Worm (Caenorhabditis elegans) whole organism, L1 larva: ENCODE data around the gene C14B9.3.
A peak's percentile ranks its signal among the peaks of the same experiment; 100 is the strongest.

Experiments used
- C04F5.9 ChIP-seq: sonication (generic microtip); optimal IDR thresholded peaks from 2 replicates; lab custom pipeline; 2016; ENCODE audit warnings: missing genetic modification characterization, missing compliant biosample characterization
- F16B12.6 ChIP-seq: fragments of 150-350 bp; optimal IDR thresholded peaks from 2 replicates; lab custom pipeline; 2014; ENCODE audit warnings: missing biosample characterization, missing genetic modification characterization
- Y116A8C.19 ChIP-seq: sonication (generic microtip); optimal IDR thresholded peaks from 2 replicates; lab custom pipeline; 2016; ENCODE audit warnings: missing compliant biosample characterization, missing genetic modification characterization, borderline replicate concordance
- alr-1 ChIP-seq: fragments of 200-800 bp; sonication (Bioruptor generic); optimal IDR thresholded peaks from 2 replicates; lab custom pipeline; 2018; ENCODE audit warnings: borderline replicate concordance, mild to moderate bottlenecking, missing genetic modification characterization, missing compliant biosample characterization
- aly-2 ChIP-seq: fragments of 150-350 bp; optimal IDR thresholded peaks from 2 replicates; lab custom pipeline; 2014; ENCODE audit warnings: missing biosample characterization, missing genetic modification characterization
- blmp-1 ChIP-seq: fragments of 150-350 bp; optimal IDR thresholded peaks from 2 replicates; lab custom pipeline; 2014; ENCODE audit warnings: missing biosample characterization, missing genetic modification characterization
- ceh-63 ChIP-seq: fragments of 200-800 bp; sonication (Bioruptor generic); optimal IDR thresholded peaks from 2 replicates; lab custom pipeline; 2018; ENCODE audit warnings: mild to moderate bottlenecking, missing genetic modification characterization, missing compliant biosample characterization
- ceh-8 ChIP-seq: fragments of 200-800 bp; sonication (Bioruptor generic); optimal IDR thresholded peaks from 2 replicates; lab custom pipeline; 2018; ENCODE audit warnings: mild to moderate bottlenecking, missing genetic modification characterization, moderate library complexity, missing compliant biosample characterization
- ceh-88 ChIP-seq: fragments of 200-800 bp; sonication (Bioruptor generic); IDR thresholded peaks from 2 replicates; pipeline ENCODE4 v1.3.6; 2022; ENCODE audit warnings: missing genetic modification characterization, missing compliant biosample characterization
- ceh-90 ChIP-seq: sonication (generic microtip); optimal IDR thresholded peaks from 2 replicates; lab custom pipeline; 2016; ENCODE audit warnings: missing genetic modification characterization, missing compliant biosample characterization
- ces-1 ChIP-seq: fragments of 150-350 bp; optimal IDR thresholded peaks from 2 replicates; lab custom pipeline; 2014; ENCODE audit warnings: missing biosample characterization, missing genetic modification reagents, missing genetic modification characterization
- efl-3 ChIP-seq: fragments of 200-800 bp; sonication (Bioruptor generic); optimal IDR thresholded peaks from 2 replicates; lab custom pipeline; 2018; ENCODE audit warnings: mild to moderate bottlenecking, missing genetic modification characterization, missing compliant biosample characterization
- egl-27 ChIP-seq, 2 experiments: fragments of 150-350 bp in 1 of 2; sonication (generic microtip); optimal IDR thresholded peaks; 3 replicates each; lab custom pipeline; 2017 to 2018; ENCODE audit warnings: missing biosample characterization in 2 of 2, missing genetic modification characterization in 2 of 2, missing genetic modification reagents in 2 of 2
- elt-3 ChIP-seq, 6 experiments: fragments of 150-350 bp in 1 of 6; sonication (generic microtip); optimal IDR thresholded peaks; 2 replicates each; lab custom pipeline; 2017 to 2018; ENCODE audit warnings: missing biosample characterization in 6 of 6, missing genetic modification characterization in 6 of 6, inconsistent platforms in 1 of 6
- fkh-4 ChIP-seq: sonication (generic microtip); optimal IDR thresholded peaks from 2 replicates; lab custom pipeline; 2016; ENCODE audit warnings: missing compliant biosample characterization, missing genetic modification characterization, borderline replicate concordance
- grh-1 ChIP-seq: fragments of 200-800 bp; sonication (Bioruptor generic); IDR thresholded peaks from 2 replicates; pipeline ENCODE4 v1.3.6; 2022; ENCODE audit warnings: missing genetic modification reagents, missing genetic modification characterization, missing compliant biosample characterization
- hlh-4 ChIP-seq: sonication (generic microtip); optimal IDR thresholded peaks from 2 replicates; lab custom pipeline; 2016; ENCODE audit warnings: mild to moderate bottlenecking, missing genetic modification characterization, missing compliant biosample characterization
- irx-1 ChIP-seq: sonication (generic microtip); optimal IDR thresholded peaks from 2 replicates; lab custom pipeline; 2016; ENCODE audit warnings: missing genetic modification characterization, missing compliant biosample characterization
- isw-1 ChIP-seq: fragments of 200-800 bp; sonication (Bioruptor generic); IDR thresholded peaks from 2 replicates; pipeline ENCODE4 v1.3.6; 2022; ENCODE audit warnings: missing genetic modification characterization, missing compliant biosample characterization
- lin-13 ChIP-seq: fragments of 150-350 bp; optimal IDR thresholded peaks from 2 replicates; lab custom pipeline; 2014; ENCODE audit warnings: missing biosample characterization, missing genetic modification reagents, missing genetic modification characterization
- lin-35 ChIP-seq, 2 experiments: fragments of 150-350 bp; optimal IDR thresholded peaks; 2 replicates each; lab custom pipeline; 2014; ENCODE audit warnings: missing biosample characterization in 2 of 2, missing genetic modification characterization in 2 of 2, missing genetic modification reagents in 2 of 2
- lin-39 ChIP-seq: fragments of 150-350 bp; optimal IDR thresholded peaks from 2 replicates; lab custom pipeline; 2014; ENCODE audit warnings: missing biosample characterization, missing genetic modification reagents, missing genetic modification characterization
- lir-3 ChIP-seq: sonication (generic microtip); optimal IDR thresholded peaks from 2 replicates; lab custom pipeline; 2016; ENCODE audit warnings: mild to moderate bottlenecking, missing genetic modification characterization, moderate library complexity, missing compliant biosample characterization; ENCODE audit not compliant: poor library complexity
- lsy-2 ChIP-seq, 2 experiments: fragments of 150-350 bp; optimal IDR thresholded peaks; 2 replicates each; lab custom pipeline; 2014; ENCODE audit warnings: missing biosample characterization in 2 of 2, missing genetic modification characterization in 2 of 2
- mdl-1 ChIP-seq, 2 experiments: fragments of 150-350 bp; optimal IDR thresholded peaks; 2 replicates each; lab custom pipeline; 2014 to 2017; ENCODE audit warnings: missing biosample characterization in 2 of 2, missing genetic modification characterization in 2 of 2, inconsistent platforms in 1 of 2
- mep-1 ChIP-seq: fragments of 150-350 bp; optimal IDR thresholded peaks from 2 replicates; lab custom pipeline; 2014; ENCODE audit warnings: missing biosample characterization, missing genetic modification characterization
- nhr-237 ChIP-seq: fragments of 150-350 bp; optimal IDR thresholded peaks from 2 replicates; lab custom pipeline; 2014; ENCODE audit warnings: missing biosample characterization, missing genetic modification characterization
- nhr-28 ChIP-seq: fragments of 150-350 bp; optimal IDR thresholded peaks from 2 replicates; lab custom pipeline; 2014; ENCODE audit warnings: missing biosample characterization, missing genetic modification characterization
- nhr-47 ChIP-seq: sonication (generic microtip); optimal IDR thresholded peaks from 2 replicates; lab custom pipeline; 2016; ENCODE audit warnings: mild to moderate bottlenecking, missing genetic modification characterization, moderate library complexity, missing compliant biosample characterization
- nhr-71 ChIP-seq: sonication (generic microtip); optimal IDR thresholded peaks from 2 replicates; lab custom pipeline; 2016; ENCODE audit warnings: mild to moderate bottlenecking, missing genetic modification characterization, moderate library complexity, missing compliant biosample characterization
- nhr-77 ChIP-seq: fragments of 150-350 bp; optimal IDR thresholded peaks from 2 replicates; lab custom pipeline; 2014; ENCODE audit warnings: missing biosample characterization, missing genetic modification characterization
- nhr-84 ChIP-seq: sonication (generic microtip); optimal IDR thresholded peaks from 2 replicates; lab custom pipeline; 2017; ENCODE audit warnings: missing biosample characterization, missing genetic modification characterization
- nhr-85 ChIP-seq: sonication (generic microtip); peaks from one replicate; lab custom pipeline; 2016; ENCODE audit warnings: missing genetic modification characterization, inconsistent platforms, missing compliant biosample characterization
- nhr-90 ChIP-seq: sonication (generic microtip); optimal IDR thresholded peaks from 2 replicates; lab custom pipeline; 2016; ENCODE audit warnings: mild to moderate bottlenecking, missing genetic modification characterization, missing compliant biosample characterization; ENCODE audit not compliant: poor library complexity
- pag-3 ChIP-seq: sonication (generic microtip); optimal IDR thresholded peaks from 2 replicates; lab custom pipeline; 2017; ENCODE audit warnings: missing genetic modification characterization, mild to moderate bottlenecking, missing compliant biosample characterization, antibody characterized with exemption, borderline replicate concordance; ENCODE audit not compliant: insufficient read depth
- pax-3 ChIP-seq: fragments of 200-800 bp; sonication (Bioruptor generic); optimal IDR thresholded peaks from 2 replicates; lab custom pipeline; 2018; ENCODE audit warnings: mild to moderate bottlenecking, missing genetic modification characterization, moderate library complexity, missing compliant biosample characterization
- pqm-1 ChIP-seq: sonication (generic microtip); optimal IDR thresholded peaks from 3 replicates; lab custom pipeline; 2017; ENCODE audit warnings: missing biosample characterization, missing genetic modification characterization
- rnt-1 ChIP-seq: sonication (generic microtip); optimal IDR thresholded peaks from 2 replicates; lab custom pipeline; 2016; ENCODE audit warnings: mild to moderate bottlenecking, missing genetic modification characterization, moderate library complexity, missing compliant biosample characterization
- skn-1 ChIP-seq: fragments of 150-350 bp; optimal IDR thresholded peaks from 2 replicates; lab custom pipeline; 2014; ENCODE audit warnings: missing biosample characterization, missing genetic modification characterization
- snpc-4 ChIP-seq: fragments of 150-350 bp; optimal IDR thresholded peaks from 2 replicates; lab custom pipeline; 2014; ENCODE audit warnings: missing biosample characterization, missing genetic modification characterization
- sox-4 ChIP-seq: sonication (generic microtip); optimal IDR thresholded peaks from 2 replicates; lab custom pipeline; 2016; ENCODE audit warnings: missing genetic modification characterization, missing compliant biosample characterization
- sup-37 ChIP-seq: fragments of 200-800 bp; sonication (Bioruptor generic); optimal IDR thresholded peaks from 2 replicates; lab custom pipeline; 2018; ENCODE audit warnings: mild to moderate bottlenecking, missing genetic modification characterization, missing compliant biosample characterization
- tbx-2 ChIP-seq: sonication (generic microtip); optimal IDR thresholded peaks from 2 replicates; lab custom pipeline; 2016; ENCODE audit warnings: missing genetic modification characterization, missing compliant biosample characterization
- tlp-1 ChIP-seq: fragments of 150-350 bp; optimal IDR thresholded peaks from 2 replicates; lab custom pipeline; 2014; ENCODE audit warnings: missing biosample characterization, missing genetic modification characterization
- unc-130 ChIP-seq: fragments of 150-350 bp; optimal IDR thresholded peaks from 2 replicates; lab custom pipeline; 2017; ENCODE audit warnings: missing biosample characterization, missing genetic modification characterization, inconsistent platforms
- unc-86 ChIP-seq: sonication (generic microtip); optimal IDR thresholded peaks from 2 replicates; lab custom pipeline; 2016; ENCODE audit warnings: missing genetic modification characterization, missing compliant biosample characterization
- unc-98 ChIP-seq: fragments of 200-800 bp; sonication (Bioruptor generic); IDR thresholded peaks from 2 replicates; pipeline ENCODE4 v1.3.6; 2022; ENCODE audit warnings: missing genetic modification characterization, missing compliant biosample characterization
- zag-1 ChIP-seq: fragments of 150-350 bp; optimal IDR thresholded peaks from 2 replicates; lab custom pipeline; 2014; ENCODE audit warnings: missing biosample characterization, missing genetic modification characterization
- ztf-4 ChIP-seq: fragments of 150-350 bp; optimal IDR thresholded peaks from 2 replicates; lab custom pipeline; 2014; ENCODE audit warnings: missing biosample characterization, missing genetic modification characterization

The C14B9.3 gene

DNA sequence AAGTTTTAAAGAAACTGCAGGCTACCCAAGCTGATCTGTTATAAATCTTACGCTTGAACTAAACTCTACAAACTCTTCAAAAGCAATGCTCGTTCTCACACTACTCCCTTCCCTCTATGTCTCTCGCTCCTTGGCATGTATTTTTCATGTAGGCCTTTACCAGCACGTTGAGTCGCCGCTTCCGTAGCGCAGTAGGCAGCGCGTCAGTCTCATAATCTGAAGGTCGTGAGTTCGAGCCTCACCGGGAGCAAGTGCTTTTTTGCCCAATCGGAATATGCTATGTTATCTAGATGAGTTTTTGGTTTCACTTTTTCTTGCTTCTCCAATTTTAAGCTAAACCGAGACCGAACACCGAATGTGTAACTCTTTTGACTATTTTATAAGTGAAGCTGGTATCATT is 2.1 kb upstream of the C14B9.3 start (continued):
- TF ChIP-seq ceh-88 (GFP tag; lab: Robert Waterston, UW) (no peak), pag-3 (tag; lab: Kevin White, UChicago) (no peak), ceh-63 (GFP tag; lab: Kevin White, UChicago) (no peak), hlh-4 (no peak), egl-27 (tag; optimal IDR thresholded peaks at IDR 0.05; lab: Kevin White, UChicago) (no peak), unc-98 (GFP tag; lab: Robert Waterston, UW) (no peak), nhr-47 (peak; percentile 71), grh-1 (GFP tag; lab: Robert Waterston, UW) (no peak), ces-1 (GFP tag; lab: Kevin White, UChicago) (no peak), sup-37 (no peak), aly-2 (no peak), Y116A8C.19 (tag; lab: Kevin White, UChicago) (no peak), nhr-85 (no peak), alr-1 (tag; lab: Kevin White, UChicago) (no peak), irx-1 (tag; lab: Kevin White, UChicago) (no peak), nhr-77 (peak; percentile 31), zag-1 (tag; lab: Kevin White, UChicago) (no peak), skn-1 (tag; lab: Kevin White, UChicago) (peak; percentile 10), tlp-1 (tag; lab: Kevin White, UChicago) (no peak), isw-1 (no peak), mep-1 (tag; lab: Kevin White, UChicago) (peak; percentile 49), pax-3 (no peak), ceh-90 (tag; lab: Kevin White, UChicago) (no peak), mdl-1 (tag; optimal IDR thresholded peaks at IDR 0.05; lab: Kevin White, UChicago) (peak in 1 of 2 experiments; percentile 47), nhr-90 (no peak), ztf-4 (no peak), nhr-71 (tag; lab: Kevin White, UChicago) (peak; percentile 62), lir-3 (tag; lab: Kevin White, UChicago) (peak; percentile 18), blmp-1 (tag; lab: Kevin White, UChicago) (no peak), pqm-1 (tag; lab: Kevin White, UChicago) (no peak)

DNA sequence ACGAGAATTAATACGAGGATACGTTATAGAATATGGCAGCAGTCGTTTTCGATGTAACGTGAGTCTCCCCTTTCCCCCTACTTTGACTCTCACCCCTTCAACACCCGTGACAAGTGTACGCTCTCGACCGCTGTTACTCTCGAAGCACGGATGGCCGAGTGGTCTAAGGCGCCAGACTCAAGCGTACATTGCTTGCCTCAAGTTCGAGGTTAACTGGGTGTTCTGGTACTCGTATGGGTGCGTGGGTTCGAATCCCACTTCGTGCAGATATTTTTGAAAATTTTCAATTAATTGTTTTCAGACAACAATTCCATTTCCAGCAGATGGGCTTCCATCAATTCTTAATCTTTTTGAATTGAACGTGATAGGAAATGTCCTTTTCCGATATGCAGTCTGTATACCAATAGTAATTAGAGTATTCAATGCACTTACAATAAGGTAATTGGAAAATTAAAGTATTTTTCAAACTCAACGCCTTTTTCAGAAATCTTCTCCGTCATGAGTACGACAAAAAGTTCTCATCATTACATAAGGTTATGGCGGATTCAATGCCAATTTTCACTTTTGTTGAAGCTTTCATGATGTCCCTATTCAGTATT is 968 bp downstream of the C14B9.3 start:
- TF ChIP-seq efl-3 (no peak), snpc-4 (tag; lab: Kevin White, UChicago) (peak; percentile 24), nhr-77 (peak; percentile 58), grh-1 (GFP tag; lab: Robert Waterston, UW) (no peak), aly-2 (peak; percentile 63), nhr-28 (tag; lab: Kevin White, UChicago) (no peak), lin-13 (GFP tag; lab: Kevin White, UChicago) (peak; percentile 1), ceh-8 (GFP tag; lab: Kevin White, UChicago) (peak; percentile 20), Y116A8C.19 (tag; lab: Kevin White, UChicago) (no peak), lin-39 (no peak), C04F5.9 (peak; percentile 34), unc-130 (peak; percentile 49), zag-1 (tag; lab: Kevin White, UChicago) (no peak), pqm-1 (tag; lab: Kevin White, UChicago) (no peak), lsy-2 (tag; optimal IDR thresholded peaks at IDR 0.05; lab: Kevin White, UChicago) (peak; percentile 70 to 89), alr-1 (tag; lab: Kevin White, UChicago) (no peak), ceh-90 (tag; lab: Kevin White, UChicago) (no peak), tbx-2 (tag; lab: Kevin White, UChicago) (peak; percentile 67), unc-86 (tag; lab: Kevin White, UChicago) (peak; percentile 61), F16B12.6 (tag; lab: Kevin White, UChicago) (peak; percentile 11), nhr-237 (tag; lab: Kevin White, UChicago) (no peak), irx-1 (tag; lab: Kevin White, UChicago) (peak; percentile 55), nhr-47 (peak; percentile 83), ztf-4 (no peak), nhr-84 (tag; lab: Kevin White, UChicago) (no peak), nhr-71 (tag; lab: Kevin White, UChicago) (peak; percentile 81), sox-4 (no peak), ces-1 (GFP tag; lab: Kevin White, UChicago) (no peak), fkh-4 (no peak), rnt-1 (tag; lab: Kevin White, UChicago) (peak; percentile 86), lin-35 (GFP tag; optimal IDR thresholded peaks at IDR 0.05; lab: Kevin White, UChicago) (peak; percentile 66 to 85), elt-3 (tag; optimal IDR thresholded peaks at IDR 0.05; lab: Kevin White, UChicago) (peak in 2 of 6 experiments; percentile 22 to 24)
